Fruit fly (Drosophila melanogaster): Measurements from ENCODE around the gene hyx.

The hyx gene

dm6 chr3R:8992928-8993579, 45.5 kb upstream of the hyx start, which contains the start of gene CG11975 (continued):
- TF ChIP-seq dimm (GFP tag; IDR thresholded peaks at IDR 0.05) (no peak), CG10366 (GFP tag; IDR thresholded peaks at IDR 0.05) (no peak; the same call in 1 of the 2 replicates), CG8924 (tag; optimal IDR thresholded peaks at IDR 0.05) (peak; percentile 74), Camta (GFP tag; optimal IDR thresholded peaks at IDR 0.05) (peak; percentile 83), slp2 (GFP tag; optimal IDR thresholded peaks at IDR 0.05) (peak; percentile 78), sens-2 (GFP tag; IDR thresholded peaks at IDR 0.05) (peak; percentile 48; the same call in 1 of the 2 replicates), ATbp (GFP tag; optimal IDR thresholded peaks at IDR 0.05) (no peak), CG4730 (GFP tag; IDR thresholded peaks at IDR 0.05) (0 out of 2 replicates have a peak, but pooled peaks have one; percentile 24), sug (tag; optimal IDR thresholded peaks at IDR 0.05) (peak; percentile 80), CG10274 (GFP tag; optimal IDR thresholded peaks at IDR 0.05) (no peak), Dll (GFP tag; IDR thresholded peaks at IDR 0.05; ENCODE audit: partially characterized antibody) (peak; percentile 82), CG10321 (GFP tag; IDR thresholded peaks at IDR 0.05) (no peak), Sry-δ (GFP tag; optimal IDR thresholded peaks at IDR 0.05) (peak; percentile 96), CG8765 (GFP tag; IDR thresholded peaks at IDR 0.05) (peak; percentile 57), Taf1 (GFP tag; IDR thresholded peaks at IDR 0.05) (peak; percentile 58), chif (GFP tag; optimal IDR thresholded peaks at IDR 0.05) (peak; percentile 72 to 81), CG3407 (GFP tag; optimal IDR thresholded peaks at IDR 0.05) (no peak), tx (GFP tag; optimal IDR thresholded peaks at IDR 0.05) (peak; percentile 86), CG32532 (GFP tag; IDR thresholded peaks at IDR 0.05) (peak; percentile 73), CG14710 (tag; optimal IDR thresholded peaks at IDR 0.05) (peak; percentile 81), CG17186 (GFP tag; optimal IDR thresholded peaks at IDR 0.05) (no peak), CG12071 (GFP tag; optimal IDR thresholded peaks at IDR 0.05) (no peak), CG42726 (GFP tag; IDR thresholded peaks at IDR 0.05; ENCODE audit: partially characterized antibody) (no peak), jing (GFP tag; optimal IDR thresholded peaks at IDR 0.05) (no peak), CG17612 (GFP tag; IDR thresholded peaks at IDR 0.05) (no peak), ham (GFP tag; IDR thresholded peaks at IDR 0.05) (no peak), CG12155 (GFP tag; optimal IDR thresholded peaks at IDR 0.05) (peak; percentile 80), CG1024 (GFP tag; IDR thresholded peaks at IDR 0.05) (no peak), E2f1 (GFP tag; IDR thresholded peaks at IDR 0.05) (0 out of 2 replicates have a peak, but pooled peaks have one; percentile 39), CG6791 (GFP tag; IDR thresholded peaks at IDR 0.05; ENCODE audit: partially characterized antibody) (peak; percentile 65; the same call in 2 of the 3 replicates), BEAF-32 (GFP tag; optimal IDR thresholded peaks at IDR 0.05) (peak; percentile 84), CG13624 (GFP tag; optimal IDR thresholded peaks at IDR 0.05) (peak; percentile 93), lmd (GFP tag; IDR thresholded peaks at IDR 0.05) (peak; percentile 70), CG12744 (GFP tag; optimal IDR thresholded peaks at IDR 0.05) (peak; percentile 75), rib (GFP tag; IDR thresholded peaks at IDR 0.05) (no peak), CG8478 (optimal IDR thresholded peaks at IDR 0.05) (no peak), H2.0 (GFP tag; IDR thresholded peaks at IDR 0.05) (peak; percentile 34; the same call in 1 of the 2 replicates), Sox100B (GFP tag; optimal IDR thresholded peaks at IDR 0.05) (no peak), abd-A (tag; optimal IDR thresholded peaks at IDR 0.05) (no peak), Hmr (GFP tag; optimal IDR thresholded peaks at IDR 0.05) (peak; percentile 80), Hr78 (GFP tag; optimal IDR thresholded peaks at IDR 0.05) (no peak), Mrtf (GFP tag; IDR thresholded peaks at IDR 0.05) (0 out of 3 replicates have a peak, but pooled peaks have one; percentile 6), amos (GFP tag; IDR thresholded peaks at IDR 0.05; ENCODE audit: partially characterized antibody) (peak; percentile 64), Rfx (GFP tag; IDR thresholded peaks at IDR 0.05) (peak; percentile 84), jumu (GFP tag; optimal IDR thresholded peaks at IDR 0.05) (peak; percentile 90), CG33213 (GFP tag; optimal IDR thresholded peaks at IDR 0.05) (peak; percentile 63), pzg (GFP tag; optimal IDR thresholded peaks at IDR 0.05) (peak; percentile 78), sqz (GFP tag; optimal IDR thresholded peaks at IDR 0.05) (no peak), CG12236 (GFP tag; optimal IDR thresholded peaks at IDR 0.05) (peak; percentile 36), sens (GFP tag) (peak; percentile 98)
